Fruit fly (Drosophila melanogaster) whole organism, embryonic: Measurements from ENCODE around the gene Nmt.

ENCODE experiments used
- Blimp-1 ChIP-seq: fragments of 200-800 bp; sonication (Bioruptor generic); optimal IDR thresholded peaks from 3 replicates; lab custom pipeline; 2018; ENCODE audit warnings: missing biosample characterization, missing genetic modification characterization, mild to moderate bottlenecking, moderate library complexity, missing genetic modification reagents
- C15 ChIP-seq: fragments of 200-800 bp; sonication (Bioruptor generic); IDR thresholded peaks from 3 replicates; pipeline ENCODE4 v1.3.6; 2022; ENCODE audit warnings: missing biosample characterization, missing genetic modification characterization
- CG10654 ChIP-seq: fragments of 200-800 bp; sonication (Bioruptor generic); optimal IDR thresholded peaks from 2 replicates; lab custom pipeline; 2016; ENCODE audit warnings: missing biosample characterization, missing genetic modification characterization
- CG11456 ChIP-seq: fragments of 200-800 bp; sonication (Bioruptor generic); IDR thresholded peaks from 3 replicates; pipeline ENCODE4 v1.3.6; 2022; ENCODE audit warnings: missing biosample characterization, missing genetic modification characterization
- CG11504 ChIP-seq: fragments of 200-800 bp; sonication (Bioruptor generic); optimal IDR thresholded peaks from 3 replicates; lab custom pipeline; 2019; ENCODE audit warnings: missing biosample characterization, mild to moderate bottlenecking, missing genetic modification characterization, moderate library complexity
- CG12299 ChIP-seq: fragments of 200-800 bp; sonication (Bioruptor generic); optimal IDR thresholded peaks from 2 replicates; lab custom pipeline; 2018; ENCODE audit warnings: missing biosample characterization, mild to moderate bottlenecking, missing genetic modification characterization
- CG12744 ChIP-seq: fragments of 200-800 bp; sonication (Bioruptor generic); optimal IDR thresholded peaks from 2 replicates; lab custom pipeline; 2016; ENCODE audit warnings: missing biosample characterization, missing genetic modification characterization
- CG15269 ChIP-seq: fragments of 200-800 bp; sonication (Bioruptor generic); optimal IDR thresholded peaks from 2 replicates; lab custom pipeline; 2018; ENCODE audit warnings: missing biosample characterization, mild to moderate bottlenecking, missing genetic modification characterization, moderate library complexity
- CG1647 ChIP-seq: fragments of 200-800 bp; sonication (Bioruptor generic); optimal IDR thresholded peaks from 3 replicates; lab custom pipeline; 2016; ENCODE audit warnings: missing biosample characterization, missing genetic modification characterization
- CG16863 ChIP-seq: fragments of 200-800 bp; sonication (Bioruptor generic); optimal IDR thresholded peaks from 3 replicates; lab custom pipeline; 2016; ENCODE audit warnings: missing biosample characterization, missing genetic modification characterization
- CG17359 ChIP-seq: fragments of 200-800 bp; sonication (Bioruptor generic); optimal IDR thresholded peaks from 3 replicates; lab custom pipeline; 2018; ENCODE audit warnings: missing biosample characterization, mild to moderate bottlenecking, missing genetic modification characterization, moderate library complexity
- CG18011 ChIP-seq: fragments of 200-800 bp; sonication (Bioruptor generic); optimal IDR thresholded peaks from 2 replicates; lab custom pipeline; 2017; ENCODE audit warnings: missing biosample characterization, missing genetic modification characterization, mild to moderate bottlenecking, moderate library complexity, missing genotype
- CG18262 ChIP-seq: fragments of 200-800 bp; optimal IDR thresholded peaks from 3 replicates; lab custom pipeline; 2019; ENCODE audit warnings: missing biosample characterization, mild to moderate bottlenecking, missing genetic modification characterization, moderate library complexity
- CG1832 ChIP-seq: fragments of 200-800 bp; sonication (Bioruptor generic); optimal IDR thresholded peaks from 2 replicates; lab custom pipeline; 2017; ENCODE audit warnings: missing biosample characterization, mild to moderate bottlenecking, missing genetic modification characterization, inconsistent platforms
- CG31224 ChIP-seq: fragments of 200-800 bp; sonication (Bioruptor generic); IDR thresholded peaks from 2 replicates; pipeline ENCODE4 v1.3.6; 2022; ENCODE audit warnings: missing biosample characterization, missing genetic modification characterization
- CG4360 ChIP-seq: fragments of 200-800 bp; sonication (Bioruptor generic); IDR thresholded peaks from 2 replicates; pipeline ENCODE4 v1.3.6; 2022; ENCODE audit warnings: missing biosample characterization, missing genetic modification characterization
- CG6175 ChIP-seq: fragments of 200-800 bp; sonication (Bioruptor generic); IDR thresholded peaks from 3 replicates; pipeline ENCODE4 v1.3.6; 2022; ENCODE audit warnings: missing biosample characterization, missing genetic modification characterization
- CG6689 ChIP-seq: fragments of 200-800 bp; sonication (Bioruptor generic); IDR thresholded peaks from 2 replicates; pipeline ENCODE4 v1.3.6; 2022; ENCODE audit warnings: missing biosample characterization, missing genetic modification characterization
- CG7987 ChIP-seq: fragments of 200-800 bp; sonication (Bioruptor generic); optimal IDR thresholded peaks from 2 replicates; lab custom pipeline; 2018; ENCODE audit warnings: missing biosample characterization, mild to moderate bottlenecking, missing genetic modification characterization, moderate library complexity
- CG9727 ChIP-seq: fragments of 200-800 bp; sonication (Bioruptor generic); optimal IDR thresholded peaks from 3 replicates; lab custom pipeline; 2017; ENCODE audit warnings: missing biosample characterization, mild to moderate bottlenecking, missing genetic modification characterization
- CTCF ChIP-seq: fragments of 200-800 bp; sonication (Bioruptor generic); optimal IDR thresholded peaks from 2 replicates; lab custom pipeline; 2017; ENCODE audit warnings: missing biosample characterization, mild to moderate bottlenecking, missing genetic modification characterization, moderate library complexity
- E2f2 ChIP-seq: fragments of 200-800 bp; sonication (Bioruptor generic); IDR thresholded peaks from 2 replicates; pipeline ENCODE4 v1.3.6; 2022; ENCODE audit warnings: missing biosample characterization, missing genetic modification characterization
- Fer1 ChIP-seq: fragments of 200-800 bp; sonication (Bioruptor generic); optimal IDR thresholded peaks from 2 replicates; lab custom pipeline; 2017; ENCODE audit warnings: missing biosample characterization, mild to moderate bottlenecking, missing genetic modification characterization
- H15 ChIP-seq: fragments of 200-800 bp; sonication (Bioruptor generic); IDR thresholded peaks from 3 replicates; pipeline ENCODE4 v1.3.6; 2022; ENCODE audit warnings: missing biosample characterization, missing genetic modification characterization
- HmgZ ChIP-seq: fragments of 200-800 bp; sonication (Bioruptor generic); optimal IDR thresholded peaks from 2 replicates; lab custom pipeline; 2018; ENCODE audit warnings: missing biosample characterization, mild to moderate bottlenecking, missing genetic modification characterization
- Hmr ChIP-seq: fragments of 200-800 bp; sonication (Bioruptor generic); optimal IDR thresholded peaks from 3 replicates; lab custom pipeline; 2017; ENCODE audit warnings: mild to moderate bottlenecking, missing biosample characterization, missing genetic modification reagents, missing genetic modification characterization
- Hmx ChIP-seq: fragments of 200-800 bp; sonication (Bioruptor generic); optimal IDR thresholded peaks from 2 replicates; lab custom pipeline; 2016; ENCODE audit warnings: missing biosample characterization, missing genetic modification characterization
- Mes4 ChIP-seq: fragments of 200-800 bp; sonication (Bioruptor generic); optimal IDR thresholded peaks from 2 replicates; lab custom pipeline; 2016; ENCODE audit warnings: missing biosample characterization, missing genetic modification characterization
- Nf-YB ChIP-seq: fragments of 200-800 bp; sonication (Bioruptor generic); optimal IDR thresholded peaks from 3 replicates; lab custom pipeline; 2019; ENCODE audit warnings: missing biosample characterization, mild to moderate bottlenecking, missing genetic modification characterization, moderate library complexity
- TFAM ChIP-seq: fragments of 200-800 bp; sonication (Bioruptor generic); optimal IDR thresholded peaks from 2 replicates; lab custom pipeline; 2017; ENCODE audit warnings: missing biosample characterization, missing genetic modification characterization, inconsistent platforms
- Taf1 ChIP-seq: fragments of 200-800 bp; sonication (Bioruptor generic); IDR thresholded peaks from 2 replicates; pipeline ENCODE4 v1.3.6; 2022; ENCODE audit warnings: missing biosample characterization, missing genetic modification characterization
- ab ChIP-seq: fragments of 200-800 bp; sonication (Bioruptor generic); optimal IDR thresholded peaks from 2 replicates; lab custom pipeline; 2016; ENCODE audit warnings: missing biosample characterization, missing genetic modification characterization
- aop ChIP-seq: fragments of 200-800 bp; sonication (Bioruptor generic); IDR thresholded peaks from 2 replicates; pipeline ENCODE4 v1.3.6; 2022; ENCODE audit warnings: missing biosample characterization, missing genetic modification characterization
- ara ChIP-seq: fragments of 200-800 bp; sonication (Bioruptor generic); IDR thresholded peaks from 2 replicates; pipeline ENCODE4 v1.3.6; 2022; ENCODE audit warnings: missing biosample characterization, missing genetic modification characterization
- ase ChIP-seq: fragments of 200-800 bp; sonication (Bioruptor generic); IDR thresholded peaks from 3 replicates; pipeline ENCODE4 v1.3.6; 2022; ENCODE audit warnings: missing biosample characterization, missing genetic modification characterization
- ash1 ChIP-seq: fragments of 200-800 bp; sonication (Bioruptor generic); optimal IDR thresholded peaks from 2 replicates; lab custom pipeline; 2018; ENCODE audit warnings: missing biosample characterization, mild to moderate bottlenecking, missing genetic modification characterization
- chinmo ChIP-seq: fragments of 200-800 bp; sonication (Bioruptor generic); IDR thresholded peaks from 4 replicates; pipeline ENCODE4 v1.3.6; 2022; ENCODE audit warnings: missing biosample characterization, missing genetic modification characterization; ENCODE audit not compliant: partially characterized antibody
- crc ChIP-seq: fragments of 200-800 bp; sonication (Bioruptor generic); optimal IDR thresholded peaks from 2 replicates; lab custom pipeline; 2016; ENCODE audit warnings: missing biosample characterization, missing genetic modification characterization
- dimm ChIP-seq: fragments of 200-800 bp; sonication (Bioruptor generic); IDR thresholded peaks from 2 replicates; pipeline ENCODE4 v1.3.6; 2022; ENCODE audit warnings: missing biosample characterization, missing genetic modification characterization
- gt ChIP-seq: fragments of 200-800 bp; sonication (Bioruptor generic); IDR thresholded peaks from 2 replicates; pipeline ENCODE4 v1.3.6; 2022; ENCODE audit warnings: missing biosample characterization, missing genetic modification characterization
- kah ChIP-seq: fragments of 200-800 bp; sonication (Bioruptor generic); optimal IDR thresholded peaks from 2 replicates; lab custom pipeline; 2018; ENCODE audit warnings: missing biosample characterization, mild to moderate bottlenecking, missing genetic modification characterization
- lab ChIP-seq: fragments of 200-800 bp; sonication (Bioruptor generic); optimal IDR thresholded peaks from 3 replicates; lab custom pipeline; 2017; ENCODE audit warnings: missing biosample characterization, missing genetic modification characterization, mild to moderate bottlenecking, moderate library complexity, missing genetic modification reagents
- luna ChIP-seq: fragments of 200-800 bp; sonication (Bioruptor generic); optimal IDR thresholded peaks from 2 replicates; lab custom pipeline; 2016; ENCODE audit warnings: missing biosample characterization, missing genetic modification characterization
- mld ChIP-seq: fragments of 200-800 bp; sonication (Bioruptor generic); IDR thresholded peaks from 3 replicates; pipeline ENCODE4 v1.3.6; 2022; ENCODE audit warnings: missing biosample characterization, missing genetic modification characterization; ENCODE audit not compliant: partially characterized antibody
- nerfin-1 ChIP-seq: fragments of 200-800 bp; sonication (Bioruptor generic); optimal IDR thresholded peaks from 3 replicates; lab custom pipeline; 2019; ENCODE audit warnings: missing biosample characterization, mild to moderate bottlenecking, missing genetic modification characterization, moderate library complexity
- nerfin-2 ChIP-seq: fragments of 200-800 bp; sonication (Bioruptor generic); IDR thresholded peaks from 2 replicates; pipeline ENCODE4 v1.3.6; 2022; ENCODE audit warnings: missing biosample characterization, missing genetic modification characterization; ENCODE audit not compliant: partially characterized antibody
- pnt ChIP-seq: fragments of 200-800 bp; sonication (Bioruptor generic); optimal IDR thresholded peaks from 3 replicates; lab custom pipeline; 2016; ENCODE audit warnings: missing biosample characterization, missing genetic modification characterization
- sob ChIP-seq: fragments of 200-800 bp; sonication (Bioruptor generic); IDR thresholded peaks from 2 replicates; pipeline ENCODE4 v1.3.6; 2022; ENCODE audit warnings: missing biosample characterization, missing genetic modification characterization
- sqz ChIP-seq: fragments of 200-800 bp; sonication (Bioruptor generic); optimal IDR thresholded peaks from 3 replicates; lab custom pipeline; 2018; ENCODE audit warnings: missing biosample characterization, mild to moderate bottlenecking, missing genetic modification characterization
- yki ChIP-seq: fragments of >200 bp; optimal IDR thresholded peaks from 3 replicates; lab custom pipeline; 2018

Gene Nmt

dm6 chr3L:8186627-8187396 is 8.6 kb upstream of the Nmt start, which contains the start of the genes ERR and Atg18a (continued):
- peak; percentile 47; the same call in 1 of the 4 replicates for TF ChIP-seq chinmo (GFP tag; lab: Robert Waterston, UW)
- TF ChIP-seq Mes4 (GFP tag; lab: Kevin White, UChicago): no peak
- peak; percentile 82 for TF ChIP-seq CG10654 (GFP tag; lab: Kevin White, UChicago)
- TF ChIP-seq TFAM (GFP tag; lab: Kevin White, UChicago): peak; percentile 9
- TF ChIP-seq H15 (GFP tag; lab: Robert Waterston, UW): peak; percentile 88
- peak; percentile 90 for TF ChIP-seq CG11456 (GFP tag; lab: Robert Waterston, UW)
- TF ChIP-seq sqz: no peak
- peak; percentile 70 for TF ChIP-seq CG18011 (GFP tag; lab: Kevin White, UChicago)
- TF ChIP-seq E2f2 (GFP tag; lab: Robert Waterston, UW): peak; percentile 65
- peak; percentile 85 for TF ChIP-seq CG15269
- no peak for TF ChIP-seq CTCF (GFP tag; lab: Kevin White, UChicago)
- TF ChIP-seq Hmr (GFP tag; lab: Kevin White, UChicago): peak; percentile 89
- TF ChIP-seq ase (GFP tag; lab: Robert Waterston, UW): peak; percentile 78
- TF ChIP-seq CG6689 (GFP tag; lab: Robert Waterston, UW): peak; percentile 86
- TF ChIP-seq CG18262: peak; percentile 79
- TF ChIP-seq CG1832 (GFP tag; lab: Kevin White, UChicago): peak; percentile 23
- TF ChIP-seq gt: peak; percentile 71
- peak; percentile 51 for TF ChIP-seq CG16863 (GFP tag; lab: Kevin White, UChicago)
- peak; percentile 77 for TF ChIP-seq CG17359 (tag; lab: Kevin White, UChicago)
- TF ChIP-seq C15: peak; percentile 19; the same call in 1 of the 3 replicates
- peak; percentile 38 for TF ChIP-seq CG12299 (tag; lab: Kevin White, UChicago)
- TF ChIP-seq CG6175: peak; percentile 76; the same call in 2 of the 3 replicates
- peak; percentile 60 for TF ChIP-seq Blimp-1 (GFP tag; lab: Kevin White, UChicago)
- TF ChIP-seq ab (GFP tag; lab: Kevin White, UChicago): peak; percentile 67
- peak; percentile 87 for TF ChIP-seq HmgZ
- TF ChIP-seq Nf-YB (GFP tag; lab: Kevin White, UChicago): peak; percentile 33
- peak; percentile 79 for TF ChIP-seq pnt
- peak; percentile 23 for TF ChIP-seq luna (GFP tag; lab: Kevin White, UChicago)
- peak; percentile 78 for TF ChIP-seq CG31224 (GFP tag; lab: Robert Waterston, UW)
- peak; percentile 36 for TF ChIP-seq crc (GFP tag; lab: Kevin White, UChicago)
- TF ChIP-seq ash1 (GFP tag; lab: Kevin White, UChicago): no peak
- TF ChIP-seq kah (GFP tag; lab: Kevin White, UChicago): peak; percentile 3
- peak; percentile 63 for TF ChIP-seq CG12744 (GFP tag; lab: Kevin White, UChicago)
- 0 out of 2 replicates have a peak, but pooled peaks have one; percentile 26 for TF ChIP-seq nerfin-2 (GFP tag; lab: Robert Waterston, UW)
- TF ChIP-seq Taf1: peak; percentile 78
- TF ChIP-seq aop (GFP tag; lab: Robert Waterston, UW): no peak
- TF ChIP-seq ara (GFP tag; lab: Robert Waterston, UW): peak; percentile 70; the same call in 1 of the 2 replicates
- peak; percentile 93 for TF ChIP-seq sob (GFP tag; lab: Robert Waterston, UW)
- TF ChIP-seq dimm (GFP tag; lab: Robert Waterston, UW): peak; percentile 54; the same call in 1 of the 2 replicates
- no peak for TF ChIP-seq yki (lab: Kevin White, UChicago)
- TF ChIP-seq Hmx (GFP tag; lab: Kevin White, UChicago): peak; percentile 17
- peak; percentile 84 for TF ChIP-seq CG9727
- TF ChIP-seq CG11504 (tag; lab: Kevin White, UChicago): no peak
- no peak for TF ChIP-seq CG7987 (GFP tag; lab: Kevin White, UChicago)
- peak; percentile 72 for TF ChIP-seq nerfin-1 (tag; lab: Kevin White, UChicago)
- TF ChIP-seq lab (GFP tag; lab: Kevin White, UChicago): peak; percentile 83
- peak; percentile 85 for TF ChIP-seq CG4360 (GFP tag; lab: Robert Waterston, UW)
- peak; percentile 68 for TF ChIP-seq Fer1
- TF ChIP-seq CG1647 (GFP tag; lab: Kevin White, UChicago): peak; percentile 61
- TF ChIP-seq mld (GFP tag; lab: Robert Waterston, UW): no peak
